Fruit fly (Drosophila melanogaster) whole organism, pupa: ENCODE results near the gene caz.

Source experiments
- CG10348 ChIP-seq: fragments of 200-800 bp; sonication (Bioruptor generic); IDR thresholded peaks from 2 replicates; pipeline ENCODE4 v1.3.6; 2022; ENCODE audit warnings: missing biosample characterization, missing genetic modification characterization
- CG12605 ChIP-seq: fragments of 200-800 bp; sonication (Bioruptor generic); IDR thresholded peaks from 2 replicates; pipeline ENCODE4 v1.3.6; 2022; ENCODE audit warnings: missing biosample characterization, missing genetic modification characterization
- CG13204 ChIP-seq: fragments of 200-800 bp; sonication (Bioruptor generic); optimal IDR thresholded peaks from 2 replicates; lab custom pipeline; 2018; ENCODE audit warnings: missing biosample characterization, mild to moderate bottlenecking, missing genetic modification characterization, moderate library complexity
- CG14655 ChIP-seq: fragments of 200-800 bp; sonication (Bioruptor generic); optimal IDR thresholded peaks from 3 replicates; lab custom pipeline; 2017; ENCODE audit warnings: mild to moderate bottlenecking, missing biosample characterization, missing genetic modification reagents, missing genetic modification characterization
- CG15710 ChIP-seq: fragments of 200-800 bp; sonication (Bioruptor generic); optimal IDR thresholded peaks from 2 replicates; lab custom pipeline; 2018; ENCODE audit warnings: missing biosample characterization, mild to moderate bottlenecking, missing genetic modification characterization, moderate library complexity
- CG17806 ChIP-seq: fragments of 200-800 bp; sonication (Bioruptor generic); optimal IDR thresholded peaks from 2 replicates; lab custom pipeline; 2018; ENCODE audit warnings: missing biosample characterization, mild to moderate bottlenecking, missing genetic modification characterization, moderate library complexity
- CG32121 ChIP-seq: fragments of 200-800 bp; sonication (Bioruptor generic); IDR thresholded peaks from 2 replicates; pipeline ENCODE4 v1.3.6; 2022; ENCODE audit warnings: missing biosample characterization, missing genetic modification characterization
- CG34367 ChIP-seq: fragments of 200-800 bp; sonication (Bioruptor generic); optimal IDR thresholded peaks from 2 replicates; lab custom pipeline; 2018; ENCODE audit warnings: missing biosample characterization, mild to moderate bottlenecking, missing genetic modification characterization
- CG4496 ChIP-seq: fragments of 200-800 bp; sonication (Bioruptor generic); IDR thresholded peaks from 3 replicates; pipeline ENCODE4 v1.3.6; 2022; ENCODE audit warnings: missing biosample characterization, missing genetic modification characterization
- CG8159 ChIP-seq: fragments of 200-800 bp; sonication (Bioruptor generic); optimal IDR thresholded peaks from 3 replicates; lab custom pipeline; 2018; ENCODE audit warnings: missing biosample characterization, mild to moderate bottlenecking, missing genetic modification characterization, moderate library complexity
- CG8301 ChIP-seq: fragments of 200-800 bp; sonication (Bioruptor generic); optimal IDR thresholded peaks from 2 replicates; lab custom pipeline; 2018; ENCODE audit warnings: missing biosample characterization, mild to moderate bottlenecking, missing genetic modification characterization
- CG9948 ChIP-seq: fragments of 200-800 bp; sonication (Bioruptor generic); optimal IDR thresholded peaks from 2 replicates; lab custom pipeline; 2018; ENCODE audit warnings: missing biosample characterization, mild to moderate bottlenecking, missing genetic modification characterization, moderate library complexity
- D1 ChIP-seq: fragments of 200-800 bp; sonication (Bioruptor generic); optimal IDR thresholded peaks from 2 replicates; lab custom pipeline; 2018; ENCODE audit warnings: missing biosample characterization, mild to moderate bottlenecking, missing genetic modification characterization, moderate library complexity
- EcR ChIP-seq: fragments of 200-800 bp; sonication (Bioruptor generic); optimal IDR thresholded peaks from 3 replicates; lab custom pipeline; 2019; ENCODE audit warnings: missing biosample characterization, missing genetic modification characterization, mild to moderate bottlenecking, moderate library complexity, missing genetic modification reagents
- Ets98B ChIP-seq: fragments of 200-800 bp; sonication (Bioruptor generic); IDR thresholded peaks from 2 replicates; pipeline ENCODE4 v1.3.6; 2022; ENCODE audit warnings: missing biosample characterization, missing genetic modification characterization
- Pif1A ChIP-seq: fragments of 200-800 bp; sonication (Bioruptor generic); optimal IDR thresholded peaks from 3 replicates; lab custom pipeline; 2016; ENCODE audit warnings: missing biosample characterization, missing genetic modification characterization
- Pif1B ChIP-seq: fragments of 200-800 bp; sonication (Bioruptor generic); optimal IDR thresholded peaks from 3 replicates; lab custom pipeline; 2016; ENCODE audit warnings: missing biosample characterization, missing genetic modification characterization
- Snoo ChIP-seq: fragments of 200-800 bp; sonication (Bioruptor generic); optimal IDR thresholded peaks from 3 replicates; lab custom pipeline; 2017; ENCODE audit warnings: missing biosample characterization, mild to moderate bottlenecking, missing genetic modification characterization, inconsistent platforms
- fd96Ca ChIP-seq: fragments of 200-800 bp; sonication (Bioruptor generic); IDR thresholded peaks from 3 replicates; pipeline ENCODE4 v1.3.6; 2022; ENCODE audit warnings: missing biosample characterization, missing genetic modification characterization
- gl ChIP-seq: fragments of 200-800 bp; sonication (Bioruptor generic); optimal IDR thresholded peaks from 2 replicates; lab custom pipeline; 2018; ENCODE audit warnings: missing biosample characterization, mild to moderate bottlenecking, missing genetic modification characterization
- rn ChIP-seq: fragments of 200-800 bp; sonication (Bioruptor generic); IDR thresholded peaks from 2 replicates; pipeline ENCODE4 v1.3.6; 2022; ENCODE audit warnings: missing biosample characterization, missing genetic modification characterization

Gene caz

DNA sequence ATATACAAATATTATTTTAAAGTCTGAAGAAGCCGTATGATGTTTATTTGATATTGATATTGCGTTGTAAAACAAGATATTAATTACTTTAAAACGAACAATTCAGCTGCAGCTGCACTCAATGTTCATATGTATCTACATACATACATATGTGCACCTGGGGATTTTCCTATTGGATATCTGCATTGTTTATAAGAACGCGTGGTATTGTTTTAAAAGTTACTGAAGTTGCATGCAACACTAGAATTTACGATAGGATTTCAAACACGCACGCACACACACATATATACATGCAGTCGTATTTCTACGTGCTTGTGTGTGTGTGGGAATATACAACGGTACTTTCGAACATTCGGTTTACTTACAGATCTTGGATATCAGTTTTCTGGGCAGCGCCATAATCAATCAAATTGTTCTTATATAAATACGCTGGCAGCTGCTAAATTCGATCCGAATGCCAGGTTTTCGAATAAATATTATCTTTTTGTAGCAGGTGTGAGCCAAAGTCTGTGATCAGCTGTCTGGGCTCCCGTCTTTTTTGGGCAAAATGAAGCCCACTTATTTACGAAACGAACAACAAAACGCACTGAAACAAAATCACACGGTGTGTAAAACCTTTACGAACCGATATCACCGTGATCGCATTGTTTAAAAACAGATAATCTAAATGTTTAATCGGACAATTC lies 13.3 kb upstream of the caz start:
- TF ChIP-seq CG10348 (GFP tag; lab: Robert Waterston, UW) (no peak), CG32121 (no peak), CG17806 (no peak), CG9948 (tag; lab: Kevin White, UChicago) (no peak), CG8159 (tag; lab: Kevin White, UChicago) (no peak), CG15710 (tag; lab: Kevin White, UChicago) (no peak)

DNA sequence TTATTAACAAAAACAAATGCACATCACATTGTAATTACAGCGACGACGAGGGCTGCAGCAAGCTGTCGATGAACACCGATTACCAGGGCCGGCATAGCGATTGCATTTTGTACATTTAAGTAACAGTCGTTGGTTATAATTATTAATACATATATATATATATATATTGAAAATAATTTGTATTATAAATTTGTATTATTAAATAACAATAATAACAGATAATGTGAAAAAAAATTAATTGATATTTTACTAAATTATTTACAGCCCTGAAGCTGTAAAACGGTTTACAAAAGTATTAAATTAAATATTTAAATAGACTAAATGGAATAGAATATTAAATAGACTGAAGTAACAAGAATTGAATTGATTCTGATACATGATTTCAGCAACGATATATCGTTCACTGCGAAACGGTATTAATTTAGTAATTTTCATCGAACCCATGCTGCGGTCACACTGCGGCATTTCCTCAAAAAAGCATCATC lies 12.7 kb upstream of the caz start, which contains the start of the genes kat80 and Prosalpha4:
Gene kat80, minus strand, starts transcription at position 327 of the 485 bp plus-strand sequence.
Gene Prosalpha4, plus strand, starts transcription at position 417 of the 485 bp plus-strand sequence.
- TF ChIP-seq CG13204 (GFP tag; lab: Kevin White, UChicago) (no peak), CG8159 (tag; lab: Kevin White, UChicago) (peak; percentile 26), Snoo (tag; lab: Kevin White, UChicago) (peak; percentile 63), CG14655 (GFP tag; lab: Kevin White, UChicago) (peak; percentile 36), CG15710 (tag; lab: Kevin White, UChicago) (peak; percentile 19), fd96Ca (no peak)

DNA sequence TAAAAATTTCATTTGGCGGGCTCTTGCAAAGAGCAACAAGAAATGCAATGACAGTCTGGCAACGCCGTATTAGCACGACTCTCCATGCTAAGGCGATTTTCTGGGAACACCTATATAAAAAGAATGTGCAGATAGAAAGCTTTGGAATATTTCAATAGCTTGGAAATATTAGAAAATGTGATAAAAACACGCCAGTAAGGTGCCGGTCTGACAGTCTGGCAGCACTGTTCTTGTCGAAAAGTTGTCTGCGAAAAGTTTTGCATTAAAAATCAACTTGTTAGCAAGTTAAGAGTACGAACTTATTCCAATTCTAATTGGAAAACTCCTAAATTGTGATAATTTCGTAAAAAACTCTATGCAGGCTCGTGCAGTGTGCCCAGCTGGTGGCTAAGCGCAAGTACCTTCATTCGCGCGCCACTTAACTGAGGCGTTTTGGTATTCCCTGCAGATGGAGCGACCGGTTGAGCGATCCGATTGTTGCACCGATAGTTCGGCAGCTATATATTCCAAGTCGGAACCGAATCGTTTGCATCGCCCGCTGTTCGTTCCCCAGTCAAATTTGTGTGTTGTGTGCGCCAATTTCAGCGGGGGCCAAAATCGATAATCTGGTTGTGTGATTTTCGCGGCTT lies 10.6 kb upstream of the caz start, which contains the start of gene eas:
Gene eas, plus strand, starts transcription at position 451 of the 629 bp plus-strand sequence.
- TF ChIP-seq EcR (no peak), CG15710 (tag; lab: Kevin White, UChicago) (no peak), CG4496 (GFP tag; lab: Robert Waterston, UW) (0 out of 3 replicates have a peak, but pooled peaks have one; percentile 15), fd96Ca (0 out of 3 replicates have a peak, but pooled peaks have one; percentile 36)

DNA sequence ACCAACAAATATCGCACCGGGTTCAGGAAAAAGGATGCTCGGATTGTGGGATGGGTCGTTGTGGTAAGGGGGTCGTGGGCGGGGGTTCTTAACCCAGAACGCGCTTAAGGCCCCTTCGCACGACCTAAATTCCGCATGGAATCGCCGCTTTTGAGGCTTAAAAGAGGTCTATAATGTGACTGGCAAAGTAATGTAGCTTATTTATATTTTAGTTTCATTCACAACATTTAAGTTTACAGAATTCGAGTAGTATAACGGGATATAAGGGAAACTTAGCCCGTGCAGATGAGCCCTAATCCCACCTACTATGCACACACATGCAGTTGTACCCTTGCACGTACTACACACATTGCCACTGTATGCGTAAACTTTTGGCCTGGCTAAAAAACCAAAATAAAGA lies 9.8 kb upstream of the caz start:
- TF ChIP-seq CG12605 (peak; percentile 87), CG32121 (peak; percentile 79), CG8301 (peak; percentile 84), Snoo (tag; lab: Kevin White, UChicago) (peak; percentile 78), CG17806 (peak; percentile 83), gl (tag; lab: Kevin White, UChicago) (peak; percentile 81), Pif1A (peak; percentile 76), Pif1B (peak; percentile 83), D1 (tag; lab: Kevin White, UChicago) (peak; percentile 22), rn (GFP tag; lab: Robert Waterston, UW) (peak; percentile 37; the same call in 1 of the 2 replicates), EcR (peak; percentile 51), CG15710 (tag; lab: Kevin White, UChicago) (peak; percentile 90), fd96Ca (peak; percentile 92), CG34367 (peak; percentile 88), CG10348 (GFP tag; lab: Robert Waterston, UW) (no peak), CG13204 (GFP tag; lab: Kevin White, UChicago) (peak; percentile 88), Ets98B (peak; percentile 89), CG9948 (tag; lab: Kevin White, UChicago) (peak; percentile 83), CG14655 (GFP tag; lab: Kevin White, UChicago) (peak; percentile 87), CG8159 (tag; lab: Kevin White, UChicago) (peak; percentile 87), CG4496 (GFP tag; lab: Robert Waterston, UW) (peak; percentile 90)

DNA sequence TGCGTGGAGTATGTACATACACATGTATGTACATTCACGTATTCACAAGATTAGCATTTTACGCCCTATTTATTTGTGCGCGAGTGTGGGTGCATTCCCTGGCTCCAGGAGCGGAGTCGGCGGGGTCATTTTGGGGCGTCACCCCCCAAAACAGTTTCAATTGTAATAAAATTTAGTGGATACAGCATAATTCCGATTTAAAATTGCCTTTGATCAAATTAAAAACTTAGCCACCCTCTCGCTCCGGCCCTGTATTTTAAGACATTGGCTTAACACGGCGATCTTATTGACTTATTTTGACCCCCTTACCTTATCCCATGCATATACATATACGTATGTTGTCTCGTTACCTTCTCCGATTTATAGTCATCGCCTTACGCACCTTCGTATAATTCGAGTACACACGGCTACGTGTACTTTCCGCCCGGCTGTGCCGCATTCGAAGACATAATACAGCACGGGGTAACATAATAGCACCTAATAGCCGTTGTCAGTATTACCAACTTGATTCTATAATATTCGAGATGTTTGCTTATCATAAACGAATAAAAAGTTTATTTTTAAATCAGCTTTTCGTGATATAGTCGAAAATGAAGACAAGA lies 9.2 kb upstream of the caz start:
- TF ChIP-seq Pif1A, result peak; percentile 86
- TF ChIP-seq Ets98B, result peak; percentile 93
- peak; percentile 95 for TF ChIP-seq fd96Ca
- peak; percentile 82; the same call in 1 of the 2 replicates for TF ChIP-seq CG12605
- peak; percentile 50 for TF ChIP-seq CG13204 (GFP tag; lab: Kevin White, UChicago)
- TF ChIP-seq Snoo (tag; lab: Kevin White, UChicago), result peak; percentile 97
- TF ChIP-seq CG14655 (GFP tag; lab: Kevin White, UChicago), result peak; percentile 84
- TF ChIP-seq CG17806, result peak; percentile 81
- TF ChIP-seq gl (tag; lab: Kevin White, UChicago), result peak; percentile 69
- TF ChIP-seq CG32121, result peak; percentile 92
- peak; percentile 0 for TF ChIP-seq EcR
- TF ChIP-seq CG9948 (tag; lab: Kevin White, UChicago), result peak; percentile 79
- peak; percentile 84 for TF ChIP-seq Pif1B
- TF ChIP-seq rn (GFP tag; lab: Robert Waterston, UW), result peak; percentile 84
- TF ChIP-seq CG15710 (tag; lab: Kevin White, UChicago), result peak; percentile 88
- TF ChIP-seq CG10348 (GFP tag; lab: Robert Waterston, UW), result peak; percentile 84
- no peak for TF ChIP-seq D1 (tag; lab: Kevin White, UChicago)
- peak; percentile 86 for TF ChIP-seq CG8159 (tag; lab: Kevin White, UChicago)
- TF ChIP-seq CG8301, result peak; percentile 78
- TF ChIP-seq CG4496 (GFP tag; lab: Robert Waterston, UW), result peak; percentile 97
- peak; percentile 75 for TF ChIP-seq CG34367
